Worm (Caenorhabditis elegans) whole organism, late embryonic: ENCODE measurements around the gene AH9.1.

Experiments used
- ceh-22 ChIP-seq: sonication (generic microtip); optimal IDR thresholded peaks from 2 replicates; lab custom pipeline; 2017; ENCODE audit warnings: missing biosample characterization, missing genetic modification characterization
- elt-2 ChIP-seq: sonication (generic microtip); optimal IDR thresholded peaks from 2 replicates; lab custom pipeline; 2016; ENCODE audit warnings: missing genetic modification reagents, missing genetic modification characterization, missing compliant biosample characterization
- fkh-10 ChIP-seq: fragments of 150-350 bp; optimal IDR thresholded peaks from 2 replicates; lab custom pipeline; 2014; ENCODE audit warnings: missing biosample characterization, missing genetic modification reagents, missing genetic modification characterization
- hlh-13 ChIP-seq: fragments of 200-800 bp; sonication (Bioruptor generic); optimal IDR thresholded peaks from 2 replicates; lab custom pipeline; 2018; ENCODE audit warnings: mild to moderate bottlenecking, missing genetic modification characterization, missing compliant biosample characterization
- hlh-30 ChIP-seq: sonication (generic microtip); optimal IDR thresholded peaks from 2 replicates; lab custom pipeline; 2017; ENCODE audit warnings: antibody characterized with exemption, missing genetic modification characterization, missing compliant biosample characterization; ENCODE audit not compliant: insufficient read depth
- hlh-8 ChIP-seq: sonication (generic microtip); optimal IDR thresholded peaks from 2 replicates; lab custom pipeline; 2016; ENCODE audit warnings: missing genotype, missing genetic modification characterization, missing compliant biosample characterization
- pat-9 ChIP-seq: fragments of 200-800 bp; sonication (Bioruptor generic); optimal IDR thresholded peaks from 2 replicates; lab custom pipeline; 2018; ENCODE audit warnings: mild to moderate bottlenecking, missing genetic modification characterization, moderate library complexity, missing compliant biosample characterization
- pqm-1 ChIP-seq: sonication (generic microtip); optimal IDR thresholded peaks from 2 replicates; lab custom pipeline; 2016; ENCODE audit warnings: missing genetic modification characterization, missing compliant biosample characterization
- tbx-7 ChIP-seq: sonication (generic microtip); optimal IDR thresholded peaks from 2 replicates; lab custom pipeline; 2016; ENCODE audit warnings: missing genotype, missing genetic modification characterization, missing compliant biosample characterization
- ttx-3 ChIP-seq: sonication (generic microtip); optimal IDR thresholded peaks from 2 replicates; lab custom pipeline; 2016; ENCODE audit warnings: missing genetic modification reagents, missing genetic modification characterization, missing compliant biosample characterization

- no peak for TF ChIP-seq ceh-22 (tag; lab: Kevin White, UChicago)
- no peak for TF ChIP-seq pat-9
- TF ChIP-seq fkh-10, result no peak
- no peak for TF ChIP-seq hlh-30
- no peak for TF ChIP-seq tbx-7
- no peak for TF ChIP-seq elt-2 (tag; lab: Kevin White, UChicago)
- TF ChIP-seq hlh-13 (GFP tag; lab: Kevin White, UChicago), result no peak
- TF ChIP-seq hlh-8 (tag; lab: Kevin White, UChicago), result no peak
- TF ChIP-seq ttx-3 (tag; lab: Kevin White, UChicago), result no peak
- no peak for TF ChIP-seq pqm-1 (tag; lab: Kevin White, UChicago)
Measured at ce11 chrX:2287092-2287491, 40.3 kb upstream of the AH9.1 start, which contains the start of gene sav-1.
